Worm (Caenorhabditis elegans) whole organism, L2 larva: ENCODE data around the gene C23H4.6.

Source experiments
- ceh-16 ChIP-seq: fragments of 150-350 bp; optimal IDR thresholded peaks from 2 replicates; lab custom pipeline; 2014; ENCODE audit warnings: missing biosample characterization, missing genetic modification characterization
- ceh-82 ChIP-seq: fragments of 150-350 bp; optimal IDR thresholded peaks from 2 replicates; lab custom pipeline; 2014; ENCODE audit warnings: missing biosample characterization, missing genetic modification characterization
- lsy-2 ChIP-seq, 2 experiments: fragments of 150-350 bp in 1 of 2; sonication (generic microtip) in 1 of 2; optimal IDR thresholded peaks; 2 replicates each; lab custom pipeline; 2014 to 2017; ENCODE audit warnings: missing biosample characterization in 2 of 2, missing genetic modification characterization in 2 of 2
- mdl-1 ChIP-seq, 2 experiments: fragments of 150-350 bp in 1 of 2; sonication (generic microtip) in 1 of 2; optimal IDR thresholded peaks; 2 replicates each; lab custom pipeline; 2017; ENCODE audit warnings: missing biosample characterization in 2 of 2, missing genetic modification characterization in 2 of 2
- nhr-237 ChIP-seq: fragments of 150-350 bp; optimal IDR thresholded peaks from 2 replicates; lab custom pipeline; 2014; ENCODE audit warnings: missing biosample characterization, missing genetic modification characterization
- skn-1 ChIP-seq: sonication (generic microtip); optimal IDR thresholded peaks from 2 replicates; lab custom pipeline; 2017; ENCODE audit warnings: missing biosample characterization, missing genetic modification characterization
- unc-55 ChIP-seq: fragments of 150-350 bp; sonication (generic microtip); optimal IDR thresholded peaks from 3 replicates; lab custom pipeline; 2014; ENCODE audit warnings: missing biosample characterization, missing genetic modification reagents, missing genetic modification characterization

DNA sequence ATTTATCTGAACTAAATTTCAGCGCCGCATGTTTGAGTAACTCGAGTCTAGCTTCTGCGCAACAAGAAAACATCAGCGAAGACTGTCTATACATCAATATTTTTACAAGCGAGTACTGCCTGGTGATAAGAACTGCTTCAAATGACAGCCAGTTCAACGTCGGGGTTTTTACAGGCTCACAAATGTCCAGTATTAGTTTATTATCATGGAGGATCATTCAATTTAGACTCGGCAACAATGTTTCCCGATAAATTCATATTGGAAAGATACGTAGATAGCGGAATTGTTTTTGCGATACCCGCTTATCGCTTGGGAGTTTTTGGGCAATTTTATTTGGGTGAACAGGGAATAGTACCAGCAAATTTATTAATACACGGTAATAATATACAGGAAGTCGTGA, 5.0 kb upstream of the C23H4.6 start:
- TF ChIP-seq skn-1 (tag; lab: Kevin White, UChicago) = no peak
- TF ChIP-seq ceh-82 (tag; lab: Kevin White, UChicago) = no peak
- TF ChIP-seq unc-55 (GFP tag; lab: Kevin White, UChicago) = no peak
- TF ChIP-seq ceh-16 (tag; lab: Kevin White, UChicago) = no peak
- TF ChIP-seq mdl-1 (tag; optimal IDR thresholded peaks at IDR 0.05; lab: Kevin White, UChicago) = no peak
- TF ChIP-seq lsy-2 (tag; optimal IDR thresholded peaks at IDR 0.05; lab: Kevin White, UChicago) = no peak
- TF ChIP-seq nhr-237 (tag; lab: Kevin White, UChicago) = no peak
